Worm (Caenorhabditis elegans) whole organism, L1 larva: Measurements from ENCODE around the gene zak-1.

Experiments used
- C04F5.9 ChIP-seq: sonication (generic microtip); optimal IDR thresholded peaks from 2 replicates; lab custom pipeline; 2016; ENCODE audit warnings: missing genetic modification characterization, missing compliant biosample characterization
- C16A3.4 ChIP-seq: fragments of 150-350 bp; optimal IDR thresholded peaks from 2 replicates; lab custom pipeline; 2014; ENCODE audit warnings: missing biosample characterization, missing genetic modification characterization
- F16B12.6 ChIP-seq: fragments of 150-350 bp; optimal IDR thresholded peaks from 2 replicates; lab custom pipeline; 2014; ENCODE audit warnings: missing biosample characterization, missing genetic modification characterization
- blmp-1 ChIP-seq: fragments of 150-350 bp; optimal IDR thresholded peaks from 2 replicates; lab custom pipeline; 2014; ENCODE audit warnings: missing biosample characterization, missing genetic modification characterization
- ceh-8 ChIP-seq: fragments of 200-800 bp; sonication (Bioruptor generic); optimal IDR thresholded peaks from 2 replicates; lab custom pipeline; 2018; ENCODE audit warnings: mild to moderate bottlenecking, missing genetic modification characterization, moderate library complexity, missing compliant biosample characterization
- ceh-90 ChIP-seq: sonication (generic microtip); optimal IDR thresholded peaks from 2 replicates; lab custom pipeline; 2016; ENCODE audit warnings: missing genetic modification characterization, missing compliant biosample characterization
- dpl-1 ChIP-seq, 3 experiments: fragments of 150-350 bp in 2 of 3; sonication (generic microtip) in 1 of 3; optimal IDR thresholded peaks; 2 replicates each; lab custom pipeline; 2014 to 2017; ENCODE audit warnings: missing biosample characterization in 3 of 3, missing genetic modification characterization in 3 of 3, missing genetic modification reagents in 3 of 3
- efl-1 ChIP-seq, 4 experiments: fragments of 150-350 bp; optimal IDR thresholded peaks in 3 of 4; peaks in 1 of 4; 1 replicate in 1 of 4; 2 replicates in 3 of 4; lab custom pipeline; 2014; ENCODE audit warnings: missing biosample characterization in 2 of 4, missing genetic modification characterization in 2 of 4, missing genetic modification reagents in 2 of 4
- efl-3 ChIP-seq: fragments of 200-800 bp; sonication (Bioruptor generic); optimal IDR thresholded peaks from 2 replicates; lab custom pipeline; 2018; ENCODE audit warnings: mild to moderate bottlenecking, missing genetic modification characterization, missing compliant biosample characterization
- egl-13 ChIP-seq: sonication (generic microtip); optimal IDR thresholded peaks from 2 replicates; lab custom pipeline; 2016; ENCODE audit warnings: missing genotype, missing genetic modification reagents, missing genetic modification characterization, missing compliant biosample characterization
- elt-2 ChIP-seq: sonication (generic microtip); optimal IDR thresholded peaks from 2 replicates; lab custom pipeline; 2016; ENCODE audit warnings: missing genetic modification characterization, mild to moderate bottlenecking, inconsistent platforms, missing compliant biosample characterization, missing genetic modification reagents
- elt-3 ChIP-seq, 6 experiments: fragments of 150-350 bp in 1 of 6; sonication (generic microtip); optimal IDR thresholded peaks; 2 replicates each; lab custom pipeline; 2017 to 2018; ENCODE audit warnings: missing biosample characterization in 6 of 6, missing genetic modification characterization in 6 of 6, inconsistent platforms in 1 of 6
- fkh-4 ChIP-seq: sonication (generic microtip); optimal IDR thresholded peaks from 2 replicates; lab custom pipeline; 2016; ENCODE audit warnings: missing compliant biosample characterization, missing genetic modification characterization, borderline replicate concordance
- fos-1 ChIP-seq: fragments of 150-350 bp; optimal IDR thresholded peaks from 2 replicates; lab custom pipeline; 2014; ENCODE audit warnings: missing biosample characterization, missing genetic modification characterization
- hpl-2 ChIP-seq: fragments of 150-350 bp; optimal IDR thresholded peaks from 2 replicates; lab custom pipeline; 2014; ENCODE audit warnings: missing biosample characterization, missing genetic modification reagents, missing genetic modification characterization
- jun-1 ChIP-seq: fragments of 150-350 bp; optimal IDR thresholded peaks from 2 replicates; lab custom pipeline; 2014; ENCODE audit warnings: missing biosample characterization, missing genetic modification reagents, missing genetic modification characterization
- lin-14 ChIP-seq: fragments of 200-800 bp; sonication (Bioruptor generic); optimal IDR thresholded peaks from 2 replicates; lab custom pipeline; 2018; ENCODE audit warnings: mild to moderate bottlenecking, missing genetic modification characterization, moderate library complexity, missing compliant biosample characterization
- lin-35 ChIP-seq, 2 experiments: fragments of 150-350 bp; optimal IDR thresholded peaks; 2 replicates each; lab custom pipeline; 2014; ENCODE audit warnings: missing biosample characterization in 2 of 2, missing genetic modification characterization in 2 of 2, missing genetic modification reagents in 2 of 2
- lsy-2 ChIP-seq, 2 experiments: fragments of 150-350 bp; optimal IDR thresholded peaks; 2 replicates each; lab custom pipeline; 2014; ENCODE audit warnings: missing biosample characterization in 2 of 2, missing genetic modification characterization in 2 of 2
- mab-9 ChIP-seq: fragments of 200-800 bp; sonication (Bioruptor generic); IDR thresholded peaks from 2 replicates; pipeline ENCODE4 v1.3.6; 2022; ENCODE audit warnings: missing genetic modification reagents, missing genetic modification characterization, missing compliant biosample characterization
- mef-2 ChIP-seq: fragments of 150-350 bp; optimal IDR thresholded peaks from 2 replicates; lab custom pipeline; 2014; ENCODE audit warnings: missing biosample characterization, missing genetic modification characterization
- mep-1 ChIP-seq: fragments of 150-350 bp; optimal IDR thresholded peaks from 2 replicates; lab custom pipeline; 2014; ENCODE audit warnings: missing biosample characterization, missing genetic modification characterization
- nhr-19 ChIP-seq: fragments of 200-800 bp; sonication (Bioruptor generic); conservative IDR thresholded peaks from 2 replicates; pipeline ENCODE4 v1.3.6; 2022; ENCODE audit warnings: missing genetic modification characterization, missing compliant biosample characterization
- nhr-20 ChIP-seq: sonication (generic microtip); optimal IDR thresholded peaks from 2 replicates; lab custom pipeline; 2016; ENCODE audit warnings: mild to moderate bottlenecking, missing genetic modification characterization, missing compliant biosample characterization
- nhr-71 ChIP-seq: sonication (generic microtip); optimal IDR thresholded peaks from 2 replicates; lab custom pipeline; 2016; ENCODE audit warnings: mild to moderate bottlenecking, missing genetic modification characterization, moderate library complexity, missing compliant biosample characterization
- nhr-76 ChIP-seq: sonication (generic microtip); optimal IDR thresholded peaks from 2 replicates; lab custom pipeline; 2017; ENCODE audit warnings: missing biosample characterization, missing genetic modification characterization
- nhr-77 ChIP-seq: fragments of 150-350 bp; optimal IDR thresholded peaks from 2 replicates; lab custom pipeline; 2014; ENCODE audit warnings: missing biosample characterization, missing genetic modification characterization
- nhr-90 ChIP-seq: sonication (generic microtip); optimal IDR thresholded peaks from 2 replicates; lab custom pipeline; 2016; ENCODE audit warnings: mild to moderate bottlenecking, missing genetic modification characterization, missing compliant biosample characterization; ENCODE audit not compliant: poor library complexity
- pax-3 ChIP-seq: fragments of 200-800 bp; sonication (Bioruptor generic); optimal IDR thresholded peaks from 2 replicates; lab custom pipeline; 2018; ENCODE audit warnings: mild to moderate bottlenecking, missing genetic modification characterization, moderate library complexity, missing compliant biosample characterization
- rnt-1 ChIP-seq: sonication (generic microtip); optimal IDR thresholded peaks from 2 replicates; lab custom pipeline; 2016; ENCODE audit warnings: mild to moderate bottlenecking, missing genetic modification characterization, moderate library complexity, missing compliant biosample characterization
- skn-1 ChIP-seq: fragments of 150-350 bp; optimal IDR thresholded peaks from 2 replicates; lab custom pipeline; 2014; ENCODE audit warnings: missing biosample characterization, missing genetic modification characterization
- snu-23 ChIP-seq: sonication (generic microtip); optimal IDR thresholded peaks from 2 replicates; lab custom pipeline; 2016; ENCODE audit warnings: missing genetic modification characterization, missing compliant biosample characterization
- sox-4 ChIP-seq: sonication (generic microtip); optimal IDR thresholded peaks from 2 replicates; lab custom pipeline; 2016; ENCODE audit warnings: missing genetic modification characterization, missing compliant biosample characterization
- tbx-2 ChIP-seq: sonication (generic microtip); optimal IDR thresholded peaks from 2 replicates; lab custom pipeline; 2016; ENCODE audit warnings: missing genetic modification characterization, missing compliant biosample characterization
- unc-130 ChIP-seq: fragments of 150-350 bp; optimal IDR thresholded peaks from 2 replicates; lab custom pipeline; 2017; ENCODE audit warnings: missing biosample characterization, missing genetic modification characterization, inconsistent platforms
- unc-30 ChIP-seq: sonication (generic microtip); optimal IDR thresholded peaks from 2 replicates; lab custom pipeline; 2017; ENCODE audit warnings: missing biosample characterization, missing genetic modification characterization
- unc-86 ChIP-seq: sonication (generic microtip); optimal IDR thresholded peaks from 2 replicates; lab custom pipeline; 2016; ENCODE audit warnings: missing genetic modification characterization, missing compliant biosample characterization
- xbp-1 ChIP-seq: sonication (generic microtip); optimal IDR thresholded peaks from 2 replicates; lab custom pipeline; 2016; ENCODE audit warnings: missing genetic modification characterization, missing compliant biosample characterization
- zag-1 ChIP-seq: fragments of 150-350 bp; optimal IDR thresholded peaks from 2 replicates; lab custom pipeline; 2014; ENCODE audit warnings: missing biosample characterization, missing genetic modification characterization
- ztf-11 ChIP-seq, 2 experiments: sonication (generic microtip); optimal IDR thresholded peaks; 2 replicates each; lab custom pipeline; 2016 to 2017; ENCODE audit warnings: missing genetic modification characterization in 2 of 2, missing biosample characterization in 1 of 2, missing compliant biosample characterization in 1 of 2

zak-1 gene

DNA sequence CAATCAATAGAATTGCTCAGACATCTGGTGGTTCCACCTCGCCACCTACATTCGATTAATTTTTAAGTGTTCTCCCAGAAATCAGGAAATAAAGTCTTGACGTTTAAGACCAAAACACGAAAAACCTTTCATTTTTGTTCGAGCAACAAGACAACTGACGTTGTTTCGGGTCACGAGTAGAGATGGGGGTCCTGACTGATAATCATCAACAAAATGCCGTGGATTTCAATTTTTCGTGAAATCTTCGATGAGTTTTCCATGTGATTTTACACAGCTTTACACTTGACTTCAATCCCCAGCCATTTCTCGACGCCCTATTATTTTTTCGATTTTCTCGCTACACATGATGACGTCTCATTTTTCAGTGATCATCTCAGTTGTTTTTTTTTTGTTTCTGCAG, 14.5 kb upstream of the zak-1 start (continued):
- TF ChIP-seq efl-3 (GFP tag; lab: Kevin White, UChicago) (no peak), F16B12.6 (tag; lab: Kevin White, UChicago) (no peak)

DNA sequence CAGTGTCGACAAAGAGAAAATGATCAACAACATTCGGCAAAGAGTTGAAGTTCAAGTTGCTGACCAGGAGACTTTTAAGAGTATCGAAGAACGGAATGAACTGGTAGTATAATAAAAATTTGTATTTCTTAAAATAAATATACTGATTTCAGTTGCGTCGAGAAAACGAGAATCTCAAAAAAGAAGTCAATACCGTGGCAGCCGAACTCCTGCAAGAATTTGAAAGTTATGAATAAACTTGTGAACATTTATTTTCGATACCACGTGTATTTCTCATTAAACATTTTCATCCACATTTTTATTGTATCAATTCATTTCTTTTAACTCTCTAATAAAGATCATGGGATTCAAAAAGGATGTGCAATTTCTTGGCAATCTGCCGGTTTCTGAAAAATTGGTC, 13.4 kb upstream of the zak-1 start, which contains the start of gene K04C2.8:
Gene K04C2.8 (plus strand): TSS at position 301 of the 400 bp plus-strand sequence.
- TF ChIP-seq F16B12.6 (tag; lab: Kevin White, UChicago) = no peak
- TF ChIP-seq nhr-90 (tag; lab: Kevin White, UChicago) = no peak
- TF ChIP-seq ceh-90 (tag; lab: Kevin White, UChicago) = no peak
- no peak for TF ChIP-seq jun-1 (tag; lab: Kevin White, UChicago)
- no peak for TF ChIP-seq hpl-2

DNA sequence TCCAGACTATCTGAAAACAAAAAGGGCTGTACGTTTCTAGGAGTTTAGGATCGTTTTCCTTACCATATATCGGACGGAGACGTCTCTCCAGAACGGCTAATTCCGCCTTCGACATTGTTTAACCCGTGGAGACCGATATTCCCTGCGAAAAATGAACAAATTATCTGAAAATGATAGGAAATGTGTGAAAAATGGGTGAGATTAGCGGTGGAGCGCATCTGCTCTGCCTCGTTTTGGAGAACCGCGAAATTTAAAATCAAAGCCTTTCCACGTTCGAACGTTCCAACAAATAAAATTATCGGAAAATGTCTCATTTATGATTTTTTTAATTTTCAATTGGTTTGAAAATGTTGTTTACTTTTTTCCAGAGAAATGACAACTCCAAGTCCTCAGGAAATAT, 12.7 kb upstream of the zak-1 start, which contains the start of the genes cra-1 and kbp-1:
Gene cra-1 (minus strand): TSS at position 193 of the 400 bp plus-strand sequence.
Gene kbp-1 (plus strand): TSS at position 366 of the 400 bp plus-strand sequence.
- peak; percentile 7 for TF ChIP-seq F16B12.6 (tag; lab: Kevin White, UChicago)
- TF ChIP-seq elt-3 (tag; optimal IDR thresholded peaks at IDR 0.05; lab: Kevin White, UChicago) = peak in 1 of 6 experiments; percentile 33
- TF ChIP-seq mef-2 (tag; lab: Kevin White, UChicago) = no peak
- TF ChIP-seq tbx-2 (tag; lab: Kevin White, UChicago) = peak; percentile 21
- TF ChIP-seq unc-130 = peak; percentile 26
- no peak for TF ChIP-seq mab-9 (GFP tag; lab: Robert Waterston, UW)
- peak; percentile 20 to 77 for TF ChIP-seq lsy-2 (tag; optimal IDR thresholded peaks at IDR 0.05; lab: Kevin White, UChicago)
- peak; percentile 36 for TF ChIP-seq lin-14 (GFP tag; lab: Kevin White, UChicago)
- no peak for TF ChIP-seq zag-1
- TF ChIP-seq skn-1 (tag; lab: Kevin White, UChicago) = peak; percentile 45
- peak; percentile 14; the same call in 1 of the 2 replicates for TF ChIP-seq nhr-19 (GFP tag; lab: Robert Waterston, UW)
- no peak for TF ChIP-seq pax-3 (tag; lab: Kevin White, UChicago)
- TF ChIP-seq nhr-71 = peak; percentile 56
- TF ChIP-seq mep-1 (tag; lab: Kevin White, UChicago) = peak; percentile 55
- TF ChIP-seq fkh-4 (tag; lab: Kevin White, UChicago) = no peak
- peak; percentile 36 for TF ChIP-seq rnt-1 (tag; lab: Kevin White, UChicago)
- peak; percentile 21 for TF ChIP-seq nhr-20 (tag; lab: Kevin White, UChicago)
- TF ChIP-seq blmp-1 (tag; lab: Kevin White, UChicago) = peak; percentile 50
- TF ChIP-seq nhr-77 = peak; percentile 8
- TF ChIP-seq efl-1 (optimal IDR thresholded peaks at IDR 0.05; lab: Kevin White, UChicago) = peak; percentile 83 to 90
- peak; percentile 91 to 99 for TF ChIP-seq efl-1 (GFP tag; optimal IDR thresholded peaks at IDR 0.05 in 1 of 2; lab: Kevin White, UChicago)
- peak; percentile 7 for TF ChIP-seq xbp-1 (tag; lab: Kevin White, UChicago)
- peak; percentile 53 for TF ChIP-seq C16A3.4 (tag; lab: Kevin White, UChicago)
- TF ChIP-seq dpl-1 (GFP tag; optimal IDR thresholded peaks at IDR 0.05; lab: Kevin White, UChicago) = peak; percentile 81 to 91 (median 87)
- TF ChIP-seq lin-35 (GFP tag; optimal IDR thresholded peaks at IDR 0.05; lab: Kevin White, UChicago) = peak; percentile 87 to 95
- TF ChIP-seq snu-23 = peak; percentile 43
- TF ChIP-seq C04F5.9 = no peak
- TF ChIP-seq, all 84 proteins: peak for 20

DNA sequence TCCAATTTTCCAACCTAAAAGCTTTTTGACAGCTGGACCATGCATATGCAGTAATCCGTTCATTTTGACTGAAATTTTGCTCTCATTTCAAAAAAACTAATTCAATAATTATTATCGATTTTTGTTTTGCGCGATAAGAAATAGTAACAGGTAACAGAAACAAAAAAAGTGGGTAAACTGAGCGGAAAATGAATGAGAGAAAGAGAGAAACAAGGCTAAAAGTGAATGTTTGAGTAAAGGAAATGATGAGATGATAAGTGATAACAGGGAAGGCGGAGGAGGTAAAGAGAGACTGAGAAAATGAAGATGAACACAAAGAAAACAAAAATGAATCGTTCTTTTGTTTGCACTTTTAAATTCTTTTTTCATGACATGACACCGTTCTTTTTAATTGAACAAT, 7.3 kb upstream of the zak-1 start, which contains the start of gene sma-3:
Gene sma-3 (minus strand): TSS at position 68 of the 400 bp plus-strand sequence.
- TF ChIP-seq elt-2 (tag; lab: Kevin White, UChicago) (peak; percentile 10), sox-4 (tag; lab: Kevin White, UChicago) (no peak), nhr-76 (tag; lab: Kevin White, UChicago) (no peak), ztf-11 (tag; optimal IDR thresholded peaks at IDR 0.05; lab: Kevin White, UChicago) (no peak), lin-35 (GFP tag; optimal IDR thresholded peaks at IDR 0.05; lab: Kevin White, UChicago) (peak in 1 of 2 experiments; percentile 22), mep-1 (tag; lab: Kevin White, UChicago) (peak; percentile 7), unc-86 (tag; lab: Kevin White, UChicago) (no peak), efl-1 (optimal IDR thresholded peaks at IDR 0.05; lab: Kevin White, UChicago) (no peak), efl-1 (GFP tag; optimal IDR thresholded peaks at IDR 0.05 in 1 of 2; lab: Kevin White, UChicago) (peak in 1 of 2 experiments; percentile 74), lin-14 (GFP tag; lab: Kevin White, UChicago) (peak; percentile 64), egl-13 (tag; lab: Kevin White, UChicago) (no peak), blmp-1 (tag; lab: Kevin White, UChicago) (peak; percentile 96), snu-23 (peak; percentile 3), lsy-2 (tag; optimal IDR thresholded peaks at IDR 0.05; lab: Kevin White, UChicago) (peak in 1 of 2 experiments; percentile 16), fos-1 (tag; lab: Kevin White, UChicago) (no peak), unc-30 (no peak), F16B12.6 (tag; lab: Kevin White, UChicago) (no peak), ceh-8 (GFP tag; lab: Kevin White, UChicago) (no peak), elt-3 (tag; optimal IDR thresholded peaks at IDR 0.05; lab: Kevin White, UChicago) (peak in 3 of 6 experiments; percentile 18 to 81 (median 19)), rnt-1 (tag; lab: Kevin White, UChicago) (no peak), nhr-77 (no peak)
